Fruit fly (Drosophila melanogaster) whole organism, embryonic: Measurements from ENCODE around the gene ebd1.
A peak's percentile ranks its signal among the peaks of the same experiment; 100 is the strongest.

ENCODE experiments used
- BtbVII ChIP-seq: fragments of 200-800 bp; sonication (Bioruptor generic); optimal IDR thresholded peaks from 3 replicates; lab custom pipeline; 2017; ENCODE audit warnings: missing biosample characterization, mild to moderate bottlenecking, missing genetic modification characterization
- Bteb2 ChIP-seq: fragments of 200-800 bp; sonication (Bioruptor generic); optimal IDR thresholded peaks from 2 replicates; lab custom pipeline; 2016; ENCODE audit warnings: missing biosample characterization, missing genetic modification characterization
- CG10979 ChIP-seq: fragments of 200-800 bp; sonication (Bioruptor generic); optimal IDR thresholded peaks from 2 replicates; lab custom pipeline; 2018; ENCODE audit warnings: missing biosample characterization, mild to moderate bottlenecking, missing genetic modification characterization, moderate library complexity
- CG12391 ChIP-seq: fragments of 200-800 bp; sonication (Bioruptor generic); optimal IDR thresholded peaks from 3 replicates; lab custom pipeline; 2018; ENCODE audit warnings: missing biosample characterization, mild to moderate bottlenecking, missing genetic modification characterization, moderate library complexity
- CG13624 ChIP-seq: fragments of 200-800 bp; sonication (Bioruptor generic); optimal IDR thresholded peaks from 2 replicates; lab custom pipeline; 2016; ENCODE audit warnings: missing biosample characterization, missing genetic modification characterization
- CG14014 ChIP-seq: fragments of 200-800 bp; sonication (Bioruptor generic); IDR thresholded peaks from 2 replicates; pipeline ENCODE4 v1.3.6; 2022; ENCODE audit warnings: missing biosample characterization, missing genetic modification characterization
- CG1603 ChIP-seq: fragments of 200-800 bp; sonication (Bioruptor generic); optimal IDR thresholded peaks from 2 replicates; lab custom pipeline; 2019; ENCODE audit warnings: missing biosample characterization, mild to moderate bottlenecking, missing genetic modification characterization, moderate library complexity
- CG16813 ChIP-seq: fragments of 200-800 bp; sonication (Bioruptor generic); IDR thresholded peaks from 3 replicates; pipeline ENCODE4 v1.3.6; 2022; ENCODE audit warnings: missing biosample characterization, missing genetic modification characterization; ENCODE audit not compliant: partially characterized antibody
- CG17359 ChIP-seq: fragments of 200-800 bp; sonication (Bioruptor generic); optimal IDR thresholded peaks from 3 replicates; lab custom pipeline; 2018; ENCODE audit warnings: missing biosample characterization, mild to moderate bottlenecking, missing genetic modification characterization, moderate library complexity
- CG17612 ChIP-seq: fragments of 200-800 bp; sonication (Bioruptor generic); IDR thresholded peaks from 2 replicates; pipeline ENCODE4 v1.3.6; 2022; ENCODE audit warnings: missing biosample characterization, missing genetic modification characterization
- CG18262 ChIP-seq: fragments of 200-800 bp; optimal IDR thresholded peaks from 3 replicates; lab custom pipeline; 2019; ENCODE audit warnings: missing biosample characterization, mild to moderate bottlenecking, missing genetic modification characterization, moderate library complexity
- CG2116 ChIP-seq: fragments of 200-800 bp; sonication (Bioruptor generic); optimal IDR thresholded peaks from 3 replicates; lab custom pipeline; 2018; ENCODE audit warnings: missing biosample characterization, mild to moderate bottlenecking, missing genetic modification characterization
- CG2199 ChIP-seq: fragments of 200-800 bp; sonication (Bioruptor generic); IDR thresholded peaks from 3 replicates; pipeline ENCODE4 v1.3.6; 2022; ENCODE audit warnings: missing biosample characterization, missing genetic modification characterization
- CG3838 ChIP-seq: fragments of 200-800 bp; sonication (Bioruptor generic); optimal IDR thresholded peaks from 3 replicates; lab custom pipeline; 2016; ENCODE audit warnings: missing biosample characterization, missing genetic modification characterization
- CG42726 ChIP-seq: fragments of 200-800 bp; sonication (Bioruptor generic); IDR thresholded peaks from 2 replicates; pipeline ENCODE4 v1.3.6; 2022; ENCODE audit warnings: missing biosample characterization, missing genetic modification characterization; ENCODE audit not compliant: partially characterized antibody
- CG5180 ChIP-seq: fragments of 200-800 bp; sonication (Bioruptor generic); optimal IDR thresholded peaks from 3 replicates; lab custom pipeline; 2017; ENCODE audit warnings: missing biosample characterization, missing genetic modification characterization, mild to moderate bottlenecking, moderate library complexity, missing genetic modification reagents
- CG6175 ChIP-seq: fragments of 200-800 bp; sonication (Bioruptor generic); IDR thresholded peaks from 3 replicates; pipeline ENCODE4 v1.3.6; 2022; ENCODE audit warnings: missing biosample characterization, missing genetic modification characterization
- CG7357 ChIP-seq: fragments of 200-800 bp; sonication (Bioruptor generic); IDR thresholded peaks from 3 replicates; pipeline ENCODE4 v1.3.6; 2022; ENCODE audit warnings: missing biosample characterization, missing genetic modification characterization
- CG7372 ChIP-seq: fragments of 200-800 bp; sonication (Bioruptor generic); IDR thresholded peaks from 2 replicates; pipeline ENCODE4 v1.3.6; 2022; ENCODE audit warnings: missing biosample characterization, missing genetic modification characterization
- CG8290 ChIP-seq, 3 experiments: fragments of 200-800 bp; sonication (Bioruptor generic); optimal IDR thresholded peaks; 2 replicates each; lab custom pipeline; 2016 to 2019; ENCODE audit warnings: missing biosample characterization in 3 of 3, missing genetic modification characterization in 3 of 3, mild to moderate bottlenecking in 2 of 3, moderate library complexity in 1 of 3
- CG8765 ChIP-seq: fragments of 200-800 bp; sonication (Bioruptor generic); IDR thresholded peaks from 2 replicates; pipeline ENCODE4 v1.3.6; 2022; ENCODE audit warnings: missing biosample characterization, missing genetic modification characterization
- Dad ChIP-seq: fragments of 200-800 bp; sonication (Bioruptor generic); optimal IDR thresholded peaks from 3 replicates; lab custom pipeline; 2016; ENCODE audit warnings: missing biosample characterization, missing genetic modification characterization
- Deaf1 ChIP-seq: fragments of 200-800 bp; optimal IDR thresholded peaks from 3 replicates; lab custom pipeline; 2019; ENCODE audit warnings: missing biosample characterization, mild to moderate bottlenecking, missing genetic modification characterization, moderate library complexity
- E2f1 ChIP-seq: fragments of 200-800 bp; sonication (Bioruptor generic); IDR thresholded peaks from 2 replicates; pipeline ENCODE4 v1.3.6; 2022; ENCODE audit warnings: missing biosample characterization, missing genetic modification characterization
- Fer1 ChIP-seq: fragments of 200-800 bp; sonication (Bioruptor generic); optimal IDR thresholded peaks from 2 replicates; lab custom pipeline; 2017; ENCODE audit warnings: missing biosample characterization, mild to moderate bottlenecking, missing genetic modification characterization
- Hr51 ChIP-seq, 2 experiments: fragments of 200-800 bp; sonication (Bioruptor generic); optimal IDR thresholded peaks; 2 replicates in 1 of 2; 3 replicates in 1 of 2; lab custom pipeline; 2016 to 2018; ENCODE audit warnings: missing biosample characterization in 2 of 2, missing genetic modification characterization in 2 of 2, mild to moderate bottlenecking in 1 of 2, moderate library complexity in 1 of 2
- Jarid2 ChIP-seq: fragments of 200-800 bp; sonication (Bioruptor generic); optimal IDR thresholded peaks from 3 replicates; lab custom pipeline; 2017; ENCODE audit warnings: mild to moderate bottlenecking, missing biosample characterization, missing genetic modification reagents, missing genetic modification characterization
- Med ChIP-seq: fragments of 200-800 bp; sonication (Bioruptor generic); peaks from one replicate; lab custom pipeline; 2016; ENCODE audit warnings: missing biosample characterization, missing genetic modification characterization, mild to moderate bottlenecking, inconsistent platforms, moderate library complexity
- Nf-YA ChIP-seq: fragments of 200-800 bp; sonication (Bioruptor generic); IDR thresholded peaks from 2 replicates; pipeline ENCODE4 v1.3.6; 2022; ENCODE audit warnings: missing biosample characterization, missing genetic modification characterization
- Nf-YC ChIP-seq: fragments of 200-800 bp; optimal IDR thresholded peaks from 3 replicates; lab custom pipeline; 2019; ENCODE audit warnings: missing biosample characterization, mild to moderate bottlenecking, missing genetic modification characterization, moderate library complexity
- PHDP ChIP-seq: fragments of 200-800 bp; sonication (Bioruptor generic); optimal IDR thresholded peaks from 3 replicates; lab custom pipeline; 2018; ENCODE audit warnings: missing biosample characterization, mild to moderate bottlenecking, missing genetic modification characterization, moderate library complexity
- Rfx ChIP-seq: fragments of 200-800 bp; sonication (Bioruptor generic); IDR thresholded peaks from 2 replicates; pipeline ENCODE4 v1.3.6; 2022; ENCODE audit warnings: missing biosample characterization, missing genetic modification characterization
- Sry-β ChIP-seq: fragments of 200-800 bp; sonication (Bioruptor generic); optimal IDR thresholded peaks from 2 replicates; lab custom pipeline; 2018; ENCODE audit warnings: missing biosample characterization, mild to moderate bottlenecking, missing genetic modification characterization, moderate library complexity
- abd-A ChIP-seq: fragments of 200-800 bp; sonication (Bioruptor generic); optimal IDR thresholded peaks from 3 replicates; lab custom pipeline; 2019; ENCODE audit warnings: missing biosample characterization, mild to moderate bottlenecking, missing genetic modification characterization, moderate library complexity
- amos ChIP-seq: fragments of 200-800 bp; sonication (Bioruptor generic); IDR thresholded peaks from 2 replicates; pipeline ENCODE4 v1.3.6; 2022; ENCODE audit warnings: missing biosample characterization, missing genetic modification characterization; ENCODE audit not compliant: partially characterized antibody
- ash1 ChIP-seq: fragments of 200-800 bp; sonication (Bioruptor generic); optimal IDR thresholded peaks from 2 replicates; lab custom pipeline; 2018; ENCODE audit warnings: missing biosample characterization, mild to moderate bottlenecking, missing genetic modification characterization
- ci ChIP-seq: fragments of 200-800 bp; sonication (Bioruptor generic); IDR thresholded peaks from 3 replicates; pipeline ENCODE4 v1.3.6; 2022; ENCODE audit warnings: missing biosample characterization, missing genetic modification characterization
- gce ChIP-seq: fragments of 200-800 bp; sonication (Bioruptor generic); IDR thresholded peaks from 3 replicates; pipeline ENCODE4 v1.3.6; 2022; ENCODE audit warnings: missing biosample characterization, missing genetic modification characterization
- grn ChIP-seq: fragments of 200-800 bp; sonication (Bioruptor generic); optimal IDR thresholded peaks from 3 replicates; lab custom pipeline; 2017; ENCODE audit warnings: missing biosample characterization, missing genetic modification characterization
- gro ChIP-seq: fragments of 200-800 bp; sonication (Bioruptor generic); optimal IDR thresholded peaks from 2 replicates; lab custom pipeline; 2016; ENCODE audit warnings: missing biosample characterization, missing genetic modification characterization
- insv ChIP-seq, 2 experiments: fragments of 200-800 bp; sonication (Bioruptor generic); optimal IDR thresholded peaks; 3 replicates each; lab custom pipeline; 2016 to 2018; ENCODE audit warnings: missing biosample characterization in 2 of 2, missing genetic modification characterization in 2 of 2
- lab ChIP-seq: fragments of 200-800 bp; sonication (Bioruptor generic); optimal IDR thresholded peaks from 3 replicates; lab custom pipeline; 2017; ENCODE audit warnings: missing biosample characterization, missing genetic modification characterization, mild to moderate bottlenecking, moderate library complexity, missing genetic modification reagents
- sd ChIP-seq: fragments of 200-800 bp; sonication (Bioruptor generic); optimal IDR thresholded peaks from 3 replicates; lab custom pipeline; 2018; ENCODE audit warnings: missing biosample characterization, mild to moderate bottlenecking, missing genetic modification characterization, moderate library complexity
- slp2 ChIP-seq: fragments of 200-800 bp; sonication (Bioruptor generic); optimal IDR thresholded peaks from 2 replicates; lab custom pipeline; 2016; ENCODE audit warnings: missing biosample characterization, missing genetic modification characterization
- usp ChIP-seq: fragments of >200 bp; optimal IDR thresholded peaks from 2 replicates; lab custom pipeline; 2017; ENCODE audit warnings: missing biosample characterization, missing genetic modification characterization
- vnd ChIP-seq: fragments of 200-800 bp; sonication (Bioruptor generic); IDR thresholded peaks from 3 replicates; pipeline ENCODE4 v1.3.6; 2022; ENCODE audit warnings: missing biosample characterization, missing genetic modification characterization; ENCODE audit not compliant: partially characterized antibody
- vvl ChIP-seq: fragments of 200-800 bp; sonication (Bioruptor generic); IDR thresholded peaks from 2 replicates; pipeline ENCODE4 v1.3.6; 2022; ENCODE audit warnings: missing biosample characterization, missing genetic modification characterization
- z ChIP-seq: fragments of 200-800 bp; sonication (Bioruptor generic); IDR thresholded peaks from 3 replicates; pipeline ENCODE4 v1.3.6; 2022; ENCODE audit warnings: missing biosample characterization, missing genetic modification characterization

Gene ebd1

DNA sequence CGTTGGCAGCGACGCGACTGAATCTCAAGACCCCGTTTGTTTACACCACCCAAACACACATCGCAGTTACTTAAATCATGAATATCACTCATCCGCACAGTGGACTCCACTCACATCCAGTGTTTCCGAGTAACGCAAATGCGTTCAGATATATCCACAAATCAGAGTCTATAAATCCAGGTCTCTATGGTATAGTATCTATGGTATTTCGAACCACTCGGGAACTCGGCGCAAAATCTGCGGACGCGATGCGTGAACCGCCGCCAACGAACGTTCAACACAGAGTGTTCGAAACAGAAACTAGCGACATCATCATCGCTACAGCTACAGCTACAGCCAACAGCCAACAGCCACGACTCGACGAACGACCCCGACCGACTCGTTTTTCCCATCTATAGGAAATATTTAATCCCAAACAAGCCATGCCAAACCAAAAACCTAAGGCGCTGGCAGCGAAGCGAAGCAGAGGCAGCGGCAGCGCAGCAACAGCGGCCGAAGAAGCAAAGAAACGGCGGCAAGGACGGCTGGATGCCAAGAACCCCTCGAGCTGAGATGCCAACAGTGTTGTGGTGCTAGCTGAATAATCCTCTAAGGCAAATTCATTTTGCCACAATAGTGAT, 13.5 kb upstream of the ebd1 start, which contains the start of gene CG13894 (continued):
- TF ChIP-seq Hr51 (GFP tag; optimal IDR thresholded peaks at IDR 0.05; lab: Kevin White, UChicago) (no peak), ci (GFP tag; lab: Robert Waterston, UW) (peak; percentile 71; the same call in 2 of the 3 replicates), Fer1 (GFP tag; lab: Kevin White, UChicago) (peak; percentile 29), E2f1 (GFP tag; lab: Robert Waterston, UW) (no peak), gro (GFP tag; lab: Kevin White, UChicago) (peak; percentile 23), Bteb2 (GFP tag; lab: Kevin White, UChicago) (peak; percentile 37), CG12391 (tag; lab: Kevin White, UChicago) (no peak), CG1603 (tag; lab: Kevin White, UChicago) (peak; percentile 13), slp2 (GFP tag; lab: Kevin White, UChicago) (peak; percentile 25), Sry-β (GFP tag; lab: Kevin White, UChicago) (no peak), lab (peak; percentile 37), grn (GFP tag; lab: Kevin White, UChicago) (no peak), CG14014 (GFP tag; lab: Robert Waterston, UW) (no peak; the same call in 1 of the 2 replicates), CG42726 (GFP tag; lab: Robert Waterston, UW) (peak; percentile 24; the same call in 1 of the 2 replicates), CG2116 (GFP tag; lab: Kevin White, UChicago) (no peak), Jarid2 (peak; percentile 63), CG6175 (peak; percentile 54; the same call in 2 of the 3 replicates), amos (peak; percentile 31; the same call in 1 of the 2 replicates), ash1 (peak; percentile 47), CG16813 (GFP tag; lab: Robert Waterston, UW) (0 out of 3 replicates have a peak, but pooled peaks have one; percentile 25), CG2199 (GFP tag; lab: Robert Waterston, UW) (peak; percentile 92), CG5180 (GFP tag; lab: Kevin White, UChicago) (peak; percentile 91), Nf-YA (no peak), CG17359 (tag; lab: Kevin White, UChicago) (peak; percentile 26), CG8290 (GFP tag; optimal IDR thresholded peaks at IDR 0.05; lab: Kevin White, UChicago) (peak; percentile 96), CG8290 (tag; optimal IDR thresholded peaks at IDR 0.05; lab: Kevin White, UChicago) (peak in 1 of 2 experiments; percentile 87), Rfx (GFP tag; lab: Robert Waterston, UW) (0 out of 2 replicates have a peak, but pooled peaks have one; percentile 6), insv (GFP tag; optimal IDR thresholded peaks at IDR 0.05; lab: Kevin White, UChicago) (peak in 1 of 2 experiments; percentile 2), BtbVII (GFP tag; lab: Kevin White, UChicago) (peak; percentile 52), vnd (no peak), Nf-YC (no peak), CG17612 (GFP tag; lab: Robert Waterston, UW) (no peak), gce (GFP tag; lab: Robert Waterston, UW) (no peak; the same call in 2 of the 3 replicates), PHDP (tag; lab: Kevin White, UChicago) (peak; percentile 19), usp (GFP tag; lab: Kevin White, UChicago) (no peak), CG18262 (tag; lab: Kevin White, UChicago) (no peak), CG7357 (GFP tag; lab: Robert Waterston, UW) (no peak), z (GFP tag; lab: Robert Waterston, UW) (peak; percentile 68; the same call in 1 of the 3 replicates), CG10979 (peak; percentile 53), abd-A (tag; lab: Kevin White, UChicago) (peak; percentile 66), Med (GFP tag; lab: Kevin White, UChicago) (peak; percentile 81), sd (peak; percentile 62), CG8765 (GFP tag; lab: Robert Waterston, UW) (0 out of 2 replicates have a peak, but pooled peaks have one; percentile 7), Deaf1 (tag; lab: Kevin White, UChicago) (peak; percentile 95), CG13624 (GFP tag; lab: Kevin White, UChicago) (peak; percentile 47), CG7372 (GFP tag; lab: Robert Waterston, UW) (peak; percentile 78), CG3838 (peak; percentile 12), vvl (GFP tag; lab: Robert Waterston, UW) (peak; percentile 54), Dad (GFP tag; lab: Kevin White, UChicago) (no peak)
